Worm (Caenorhabditis elegans) whole organism, L4/young adult: ENCODE data around the gene dpy-10.

Experiments used
- dao-5 ChIP-seq: sonication (generic microtip); optimal IDR thresholded peaks from 2 replicates; lab custom pipeline; 2016; ENCODE audit warnings: missing genotype, missing genetic modification characterization, moderate library complexity, missing compliant biosample characterization
- him-1 ChIP-seq: sonication (generic microtip); optimal IDR thresholded peaks from 2 replicates; lab custom pipeline; 2016; ENCODE audit warnings: missing genotype, missing genetic modification reagents, missing genetic modification characterization, missing compliant biosample characterization

DNA sequence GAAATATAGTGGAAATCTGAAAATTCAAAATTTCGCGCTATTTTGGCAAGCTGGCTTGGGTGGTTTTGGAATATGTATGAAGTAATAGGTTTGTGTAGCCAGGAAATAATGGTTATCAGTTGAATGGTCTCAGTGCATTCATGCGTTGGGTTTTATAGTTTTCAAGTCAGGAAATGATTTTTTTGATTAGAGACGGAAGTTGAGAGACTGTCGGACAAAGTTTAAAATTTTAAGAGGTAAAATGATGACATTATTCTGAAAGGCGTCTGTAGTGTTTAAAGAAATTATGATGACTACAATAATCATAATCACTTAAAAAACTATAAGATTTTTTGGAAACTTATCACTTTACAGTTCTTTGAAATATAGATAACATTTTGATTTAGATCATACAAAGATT lies 10.5 kb downstream of the dpy-10 start, which contains the start of gene C18H9.6:
- no peak for TF ChIP-seq dao-5 (tag; lab: Kevin White, UChicago)
- TF ChIP-seq him-1 = no peak
